Fruit fly (Drosophila melanogaster) whole organism, prepupa: Measurements from ENCODE around the gene HIPP1.

Source experiments
- Blimp-1 ChIP-seq: fragments of 200-800 bp; sonication (Bioruptor generic); optimal IDR thresholded peaks from 3 replicates; lab custom pipeline; 2017; ENCODE audit warnings: missing biosample characterization, missing genetic modification characterization, mild to moderate bottlenecking, moderate library complexity, missing genetic modification reagents
- CG11762 ChIP-seq: fragments of 200-800 bp; sonication (Bioruptor generic); optimal IDR thresholded peaks from 3 replicates; lab custom pipeline; 2016; ENCODE audit warnings: missing biosample characterization, missing genetic modification characterization; ENCODE audit not compliant: insufficient read depth
- CG11902 ChIP-seq: fragments of 200-800 bp; sonication (Bioruptor generic); optimal IDR thresholded peaks from 3 replicates; lab custom pipeline; 2016; ENCODE audit warnings: missing biosample characterization, missing genetic modification characterization
- CG15336 ChIP-seq: fragments of 200-800 bp; sonication (Bioruptor generic); IDR thresholded peaks from 2 replicates; pipeline ENCODE4 v1.3.6; 2022; ENCODE audit warnings: missing biosample characterization, missing genetic modification characterization
- CG1621 ChIP-seq: fragments of 200-800 bp; sonication (Bioruptor generic); optimal IDR thresholded peaks from 3 replicates; lab custom pipeline; 2018; ENCODE audit warnings: missing biosample characterization, mild to moderate bottlenecking, missing genetic modification characterization
- CG16779 ChIP-seq: fragments of 200-800 bp; sonication (Bioruptor generic); optimal IDR thresholded peaks from 3 replicates; lab custom pipeline; 2017; ENCODE audit warnings: missing biosample characterization, mild to moderate bottlenecking, missing genetic modification characterization
- CG3032 ChIP-seq: fragments of 200-800 bp; optimal IDR thresholded peaks from 2 replicates; lab custom pipeline; 2019; ENCODE audit warnings: missing biosample characterization, mild to moderate bottlenecking, missing genetic modification characterization, moderate library complexity
- CG32006 ChIP-seq: fragments of 200-800 bp; sonication (Bioruptor generic); optimal IDR thresholded peaks from 3 replicates; lab custom pipeline; 2017; ENCODE audit warnings: missing biosample characterization, mild to moderate bottlenecking, missing genetic modification characterization
- CG34406 ChIP-seq: fragments of 200-800 bp; sonication (Bioruptor generic); optimal IDR thresholded peaks from 3 replicates; lab custom pipeline; 2016; ENCODE audit warnings: missing biosample characterization, missing genetic modification characterization
- CG3919 ChIP-seq: fragments of 200-800 bp; sonication (Bioruptor generic); optimal IDR thresholded peaks from 3 replicates; lab custom pipeline; 2016; ENCODE audit warnings: missing biosample characterization, missing genetic modification characterization
- CG6276 ChIP-seq: fragments of 200-800 bp; sonication (Bioruptor generic); optimal IDR thresholded peaks from 2 replicates; lab custom pipeline; 2017; ENCODE audit warnings: missing biosample characterization, mild to moderate bottlenecking, missing genetic modification characterization
- CG6808 ChIP-seq: fragments of 200-800 bp; sonication (Bioruptor generic); optimal IDR thresholded peaks from 3 replicates; lab custom pipeline; 2017; ENCODE audit warnings: missing biosample characterization, missing genetic modification characterization, mild to moderate bottlenecking, moderate library complexity, missing genetic modification reagents
- CG6854 ChIP-seq: fragments of 200-800 bp; sonication (Bioruptor generic); optimal IDR thresholded peaks from 2 replicates; lab custom pipeline; 2017; ENCODE audit warnings: missing biosample characterization, mild to moderate bottlenecking, missing genetic modification characterization
- CG8119 ChIP-seq: fragments of 200-800 bp; sonication (Bioruptor generic); IDR thresholded peaks from 3 replicates; pipeline ENCODE4 v1.3.6; 2022; ENCODE audit warnings: missing biosample characterization, missing genetic modification characterization
- Eip75B ChIP-seq: fragments of 200-800 bp; sonication (Bioruptor generic); optimal IDR thresholded peaks from 3 replicates; lab custom pipeline; 2016; ENCODE audit warnings: missing biosample characterization, missing genetic modification characterization
- Gug ChIP-seq: fragments of 200-800 bp; sonication (Bioruptor generic); IDR thresholded peaks from 2 replicates; pipeline ENCODE4 v1.3.6; 2022; ENCODE audit warnings: missing biosample characterization, missing genetic modification characterization
- Hr39 ChIP-seq: fragments of 200-800 bp; sonication (Bioruptor generic); optimal IDR thresholded peaks from 2 replicates; lab custom pipeline; 2016; ENCODE audit warnings: missing biosample characterization, missing genetic modification characterization
- Hr4 ChIP-seq: fragments of 200-800 bp; sonication (Bioruptor generic); optimal IDR thresholded peaks from 3 replicates; lab custom pipeline; 2016; ENCODE audit warnings: missing biosample characterization, missing genetic modification characterization
- Smox ChIP-seq: fragments of 200-800 bp; sonication (Bioruptor generic); optimal IDR thresholded peaks from 3 replicates; lab custom pipeline; 2016; ENCODE audit warnings: missing biosample characterization, missing genetic modification characterization
- Sox102F ChIP-seq: fragments of 200-800 bp; sonication (Bioruptor generic); optimal IDR thresholded peaks from 2 replicates; lab custom pipeline; 2016; ENCODE audit warnings: missing biosample characterization, mild to moderate bottlenecking, missing genetic modification characterization
- achi ChIP-seq: fragments of 200-800 bp; sonication (Bioruptor generic); optimal IDR thresholded peaks from 3 replicates; lab custom pipeline; 2016; ENCODE audit warnings: missing biosample characterization, missing genetic modification characterization
- acj6 ChIP-seq: fragments of 200-800 bp; sonication (Bioruptor generic); optimal IDR thresholded peaks from 3 replicates; lab custom pipeline; 2016; ENCODE audit warnings: missing biosample characterization, missing genetic modification characterization
- cyc ChIP-seq: fragments of 200-800 bp; sonication (Bioruptor generic); optimal IDR thresholded peaks from 3 replicates; lab custom pipeline; 2016; ENCODE audit warnings: missing biosample characterization, missing genetic modification characterization
- dsx ChIP-seq: fragments of 200-800 bp; optimal IDR thresholded peaks from 3 replicates; lab custom pipeline; 2019; ENCODE audit warnings: missing biosample characterization, mild to moderate bottlenecking, missing genetic modification characterization, moderate library complexity; ENCODE audit not compliant: poor library complexity, severe bottlenecking
- fd85E ChIP-seq: fragments of 200-800 bp; sonication (Bioruptor generic); optimal IDR thresholded peaks from 3 replicates; lab custom pipeline; 2016; ENCODE audit warnings: missing biosample characterization, missing genetic modification characterization
- lz ChIP-seq: fragments of 200-800 bp; sonication (Bioruptor generic); optimal IDR thresholded peaks from 3 replicates; lab custom pipeline; 2016; ENCODE audit warnings: missing biosample characterization, missing genetic modification characterization
- net ChIP-seq: fragments of 200-800 bp; sonication (Bioruptor generic); optimal IDR thresholded peaks from 3 replicates; lab custom pipeline; 2016; ENCODE audit warnings: missing biosample characterization, missing genetic modification characterization
- pdm3 ChIP-seq: fragments of 200-800 bp; sonication (Bioruptor generic); optimal IDR thresholded peaks from 3 replicates; lab custom pipeline; 2016; ENCODE audit warnings: missing biosample characterization, missing genetic modification characterization
- salr ChIP-seq, 2 experiments: fragments of 200-800 bp; sonication (Bioruptor generic); optimal IDR thresholded peaks; 3 replicates each; lab custom pipeline; 2016 to 2018; ENCODE audit warnings: missing biosample characterization in 2 of 2, missing genetic modification characterization in 2 of 2, mild to moderate bottlenecking in 1 of 2
- spab ChIP-seq: fragments of 200-800 bp; sonication (Bioruptor generic); optimal IDR thresholded peaks from 2 replicates; lab custom pipeline; 2017; ENCODE audit warnings: missing biosample characterization, mild to moderate bottlenecking, missing genetic modification characterization, missing genetic modification reagents
- ss ChIP-seq, 2 experiments: fragments of 200-800 bp; sonication (Bioruptor generic); optimal IDR thresholded peaks; 2 replicates in 1 of 2; 3 replicates in 1 of 2; lab custom pipeline; 2017 to 2018; ENCODE audit warnings: mild to moderate bottlenecking in 2 of 2, missing biosample characterization in 2 of 2, missing genetic modification characterization in 2 of 2, moderate library complexity in 1 of 2
- svp ChIP-seq: fragments of 200-800 bp; sonication (Bioruptor generic); peaks from one replicate; lab custom pipeline; 2016; ENCODE audit warnings: missing biosample characterization, missing genetic modification characterization
- topi ChIP-seq: fragments of 200-800 bp; sonication (Bioruptor generic); optimal IDR thresholded peaks from 3 replicates; lab custom pipeline; 2016; ENCODE audit warnings: missing biosample characterization, missing genetic modification characterization
- vri ChIP-seq: fragments of 200-800 bp; sonication (Bioruptor generic); optimal IDR thresholded peaks from 3 replicates; lab custom pipeline; 2016; ENCODE audit warnings: missing biosample characterization, mild to moderate bottlenecking, missing genetic modification characterization

Gene HIPP1

DNA sequence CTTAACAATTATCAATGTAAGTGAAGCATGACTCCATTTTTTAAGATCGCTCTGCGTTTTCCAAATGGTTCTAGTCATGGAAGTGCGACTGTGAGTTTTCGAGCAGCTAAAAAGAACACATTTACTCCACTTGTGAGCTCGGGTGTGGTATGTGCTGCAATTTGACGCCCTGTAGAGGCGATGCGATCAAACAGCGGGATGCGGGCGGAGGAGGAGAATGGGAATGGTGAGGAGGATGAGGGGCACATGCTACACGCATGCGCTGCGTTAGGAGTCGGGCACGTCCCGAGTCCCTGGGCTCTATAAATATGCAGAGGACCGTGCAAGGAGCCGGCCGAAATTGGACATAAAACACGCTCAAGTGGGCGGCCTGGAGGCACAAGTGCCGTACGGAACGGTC, 20.2 kb upstream of the HIPP1 start:
- TF ChIP-seq CG8119 (GFP tag; lab: Robert Waterston, UW) (no peak), lz (GFP tag; lab: Kevin White, UChicago) (no peak), topi (no peak), fd85E (GFP tag; lab: Kevin White, UChicago) (no peak), CG3919 (GFP tag; lab: Kevin White, UChicago) (no peak)

DNA sequence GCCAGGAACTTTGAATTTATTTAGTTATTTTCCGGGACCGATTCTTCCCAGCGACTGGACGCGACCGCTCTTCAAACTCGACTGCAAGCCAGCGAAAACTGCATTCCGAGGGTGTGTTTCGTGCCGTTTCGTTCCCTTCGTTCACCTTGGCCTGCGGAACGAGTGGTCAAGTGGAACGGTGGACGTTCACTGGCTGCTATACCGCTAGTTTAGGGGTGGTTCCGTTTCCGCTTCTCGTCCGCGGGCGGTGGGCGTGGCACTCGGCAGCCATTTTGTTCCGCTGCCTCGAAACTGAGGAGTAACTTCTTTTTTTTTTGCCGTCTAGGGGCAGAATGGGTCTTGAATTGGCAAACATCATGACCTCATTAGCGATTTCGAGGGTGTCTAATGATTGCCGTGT, 16.8 kb upstream of the HIPP1 start, which contains the start of gene Six4:
Gene Six4 (minus strand): TSS at position 85 of the 400 bp plus-strand sequence.
- TF ChIP-seq Smox (GFP tag; lab: Kevin White, UChicago) (no peak), net (GFP tag; lab: Kevin White, UChicago) (no peak), CG11902 (no peak), Gug (GFP tag; lab: Robert Waterston, UW) (no peak), CG6854 (no peak), fd85E (GFP tag; lab: Kevin White, UChicago) (no peak)

DNA sequence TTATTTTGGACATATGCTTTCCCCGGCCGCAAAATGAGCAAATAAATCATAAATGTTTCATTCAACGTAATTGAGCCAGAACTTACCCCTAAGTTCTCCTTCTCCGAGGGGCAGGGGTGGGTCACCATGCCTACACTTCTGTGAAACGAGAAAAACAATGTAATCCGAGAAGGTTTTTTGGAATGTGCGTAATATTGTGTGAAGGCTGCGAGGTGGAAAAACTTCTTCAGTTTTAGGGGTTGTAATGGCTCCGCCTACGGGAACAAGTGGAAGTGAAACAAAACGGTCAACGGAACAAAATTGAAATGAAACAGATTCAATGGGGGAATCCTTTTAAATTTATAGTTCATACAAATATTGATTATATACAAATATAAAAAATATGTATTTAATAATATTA, 12.7 kb upstream of the HIPP1 start:
- TF ChIP-seq CG15336 (GFP tag; lab: Robert Waterston, UW) = no peak
- no peak for TF ChIP-seq Sox102F (GFP tag; lab: Kevin White, UChicago)
- no peak for TF ChIP-seq achi (GFP tag; lab: Kevin White, UChicago)
- no peak for TF ChIP-seq CG6276 (GFP tag; lab: Kevin White, UChicago)
- TF ChIP-seq fd85E (GFP tag; lab: Kevin White, UChicago) = no peak
- no peak for TF ChIP-seq CG6854
- no peak for TF ChIP-seq Blimp-1
- TF ChIP-seq Hr4 = no peak
- TF ChIP-seq Eip75B (GFP tag; lab: Kevin White, UChicago) = no peak
- no peak for TF ChIP-seq CG3919 (GFP tag; lab: Kevin White, UChicago)
- no peak for TF ChIP-seq svp (GFP tag; lab: Kevin White, UChicago)
- TF ChIP-seq CG11902 = no peak
- no peak for TF ChIP-seq ss (GFP tag; optimal IDR thresholded peaks at IDR 0.05; lab: Kevin White, UChicago)
- no peak for TF ChIP-seq acj6
- no peak for TF ChIP-seq pdm3 (GFP tag; lab: Kevin White, UChicago)
- no peak for TF ChIP-seq CG16779 (tag; lab: Kevin White, UChicago)
- TF ChIP-seq CG6808 (GFP tag; lab: Kevin White, UChicago) = no peak
- no peak for TF ChIP-seq Hr39
- TF ChIP-seq CG11762 (GFP tag; lab: Kevin White, UChicago) = no peak
- no peak for TF ChIP-seq spab (GFP tag; lab: Kevin White, UChicago)

DNA sequence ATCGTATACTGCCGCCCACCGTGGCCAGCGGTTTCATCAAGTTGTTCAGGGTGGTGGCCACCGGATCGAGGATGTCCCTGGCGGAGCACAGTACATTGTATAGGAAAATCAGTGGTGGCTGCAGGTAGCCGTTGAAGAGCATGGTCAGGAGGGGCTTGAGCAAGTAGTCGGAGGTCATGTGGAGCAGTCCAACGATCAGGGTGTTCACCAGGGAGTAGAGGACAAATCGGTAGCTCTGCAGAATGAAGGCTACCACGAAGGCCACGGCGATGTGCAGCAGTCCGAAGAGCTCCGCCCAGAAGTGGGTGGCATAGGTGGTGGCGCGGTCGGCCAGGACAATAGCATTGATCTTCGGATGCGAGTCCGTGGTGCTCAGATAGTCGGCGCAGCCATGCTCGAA, 12.1 kb upstream of the HIPP1 start:
- no peak for TF ChIP-seq dsx (GFP tag; lab: Kevin White, UChicago)
- TF ChIP-seq CG6808 (GFP tag; lab: Kevin White, UChicago) = no peak
- no peak for TF ChIP-seq salr (GFP tag; optimal IDR thresholded peaks at IDR 0.05; lab: Kevin White, UChicago)
- no peak for TF ChIP-seq CG11762 (GFP tag; lab: Kevin White, UChicago)
- TF ChIP-seq Sox102F (GFP tag; lab: Kevin White, UChicago) = no peak
- no peak for TF ChIP-seq fd85E (GFP tag; lab: Kevin White, UChicago)
- TF ChIP-seq svp (GFP tag; lab: Kevin White, UChicago) = no peak
- no peak for TF ChIP-seq CG32006
- TF ChIP-seq CG11902 = no peak
- TF ChIP-seq CG34406 (GFP tag; lab: Kevin White, UChicago) = no peak
- TF ChIP-seq CG6854 = no peak
- TF ChIP-seq CG1621 (tag; lab: Kevin White, UChicago) = no peak
- TF ChIP-seq CG3032 (tag; lab: Kevin White, UChicago) = no peak
- TF ChIP-seq CG6276 (GFP tag; lab: Kevin White, UChicago) = no peak
- no peak for TF ChIP-seq achi (GFP tag; lab: Kevin White, UChicago)
- no peak for TF ChIP-seq pdm3 (GFP tag; lab: Kevin White, UChicago)
- no peak for TF ChIP-seq cyc
- no peak for TF ChIP-seq vri (GFP tag; lab: Kevin White, UChicago)
- TF ChIP-seq spab (GFP tag; lab: Kevin White, UChicago) = no peak
